Worm (Caenorhabditis elegans) whole organism, early embryonic: ENCODE results near the gene jmjd-3.2.

Experiments
- F13C5.2 ChIP-seq: sonication (generic microtip); optimal IDR thresholded peaks from 2 replicates; lab custom pipeline; 2017; ENCODE audit warnings: mild to moderate bottlenecking, missing genetic modification characterization, inconsistent platforms, missing compliant biosample characterization
- ama-1 ChIP-seq: fragments of 150-350 bp; optimal IDR thresholded peaks from 2 replicates; lab custom pipeline; 2014
- ceh-13 ChIP-seq: fragments of 200-800 bp; sonication (Bioruptor generic); optimal IDR thresholded peaks from 2 replicates; lab custom pipeline; 2018; ENCODE audit warnings: mild to moderate bottlenecking, missing genetic modification characterization, missing compliant biosample characterization
- ceh-36 ChIP-seq: sonication (generic microtip); optimal IDR thresholded peaks from 2 replicates; lab custom pipeline; 2016; ENCODE audit warnings: missing genetic modification characterization, inconsistent platforms, missing compliant biosample characterization
- ets-7 ChIP-seq: sonication (generic microtip); optimal IDR thresholded peaks from 2 replicates; lab custom pipeline; 2016; ENCODE audit warnings: missing genotype, missing genetic modification characterization, missing compliant biosample characterization
- flt-1 ChIP-seq: fragments of 200-800 bp; sonication (Bioruptor generic); IDR thresholded peaks from 2 replicates; pipeline ENCODE4 v1.3.6; 2022; ENCODE audit warnings: missing genetic modification characterization, missing compliant biosample characterization
- hmbx-1 ChIP-seq: sonication (generic microtip); optimal IDR thresholded peaks from 2 replicates; lab custom pipeline; 2016; ENCODE audit warnings: mild to moderate bottlenecking, missing genetic modification characterization, missing compliant biosample characterization
- hmg-4 ChIP-seq: fragments of 200-800 bp; sonication (Bioruptor generic); optimal IDR thresholded peaks from 2 replicates; lab custom pipeline; 2018; ENCODE audit warnings: mild to moderate bottlenecking, missing genetic modification characterization, missing compliant biosample characterization
- pes-1 ChIP-seq: fragments of 200-800 bp; sonication (Bioruptor generic); IDR thresholded peaks from 2 replicates; pipeline ENCODE4 v1.3.6; 2022; ENCODE audit warnings: missing genetic modification reagents, missing genetic modification characterization, missing compliant biosample characterization
- scrt-1 ChIP-seq: fragments of 200-800 bp; sonication (Bioruptor generic); IDR thresholded peaks from 2 replicates; pipeline ENCODE4 v1.3.6; 2022; ENCODE audit warnings: missing genetic modification characterization, missing compliant biosample characterization
- sea-1 ChIP-seq: fragments of 200-800 bp; sonication (Bioruptor generic); conservative IDR thresholded peaks from 2 replicates; pipeline ENCODE4 v1.3.6; 2022; ENCODE audit warnings: missing genetic modification characterization, missing compliant biosample characterization
- tbx-11 ChIP-seq: fragments of 200-800 bp; sonication (Bioruptor generic); IDR thresholded peaks from 2 replicates; pipeline ENCODE4 v1.3.6; 2022; ENCODE audit warnings: missing genetic modification characterization, missing compliant biosample characterization
- tbx-37 ChIP-seq: fragments of 200-800 bp; sonication (Bioruptor generic); conservative IDR thresholded peaks from 2 replicates; pipeline ENCODE4 v1.3.6; 2022; ENCODE audit warnings: missing genetic modification reagents, missing genetic modification characterization, missing compliant biosample characterization
- tra-4 ChIP-seq: sonication (generic microtip); optimal IDR thresholded peaks from 2 replicates; lab custom pipeline; 2017; ENCODE audit warnings: missing genetic modification characterization, missing compliant biosample characterization

- TF ChIP-seq ama-1 (lab: Kevin White, UChicago), result no peak
- TF ChIP-seq flt-1 (GFP tag; lab: Robert Waterston, UW), result no peak
- TF ChIP-seq tbx-11 (GFP tag; lab: Robert Waterston, UW), result no peak
- TF ChIP-seq pes-1, result peak; percentile 58
- no peak for TF ChIP-seq ceh-13
- no peak for TF ChIP-seq ceh-36 (tag; lab: Kevin White, UChicago)
- no peak for TF ChIP-seq tra-4 (tag; lab: Kevin White, UChicago)
- TF ChIP-seq tbx-37 (GFP tag; lab: Robert Waterston, UW), result 0 out of 2 replicates have a peak, but pooled peaks have one; percentile 5
- no peak for TF ChIP-seq scrt-1 (GFP tag; lab: Robert Waterston, UW)
- TF ChIP-seq sea-1 (GFP tag; lab: Robert Waterston, UW), result no peak
- no peak for TF ChIP-seq F13C5.2
- TF ChIP-seq hmbx-1 (tag; lab: Kevin White, UChicago), result no peak
- TF ChIP-seq hmg-4 (GFP tag; lab: Kevin White, UChicago), result no peak
- TF ChIP-seq ets-7 (tag; lab: Kevin White, UChicago), result no peak
Measured at ce11 chrX:14490486-14490885, 42.5 kb downstream of the jmjd-3.2 start.
